Worm (Caenorhabditis elegans): ENCODE measurements around the gene AC7.3.

- TF ChIP-seq flt-1 (GFP tag; IDR thresholded peaks at IDR 0.05): no peak
- no peak for TF ChIP-seq ama-1 (optimal IDR thresholded peaks at IDR 0.05)
- TF ChIP-seq B0310.2 (tag; optimal IDR thresholded peaks at IDR 0.05): no peak
- no peak for TF ChIP-seq tbx-11 (GFP tag; IDR thresholded peaks at IDR 0.05)
- no peak for TF ChIP-seq ceh-13 (GFP tag; optimal IDR thresholded peaks at IDR 0.05)
- no peak for TF ChIP-seq hnd-1 (tag; optimal IDR thresholded peaks at IDR 0.05)
- no peak for TF ChIP-seq tbx-37 (GFP tag; conservative IDR thresholded peaks at IDR 0.05)
- TF ChIP-seq F13C5.2 (tag; optimal IDR thresholded peaks at IDR 0.05): no peak
- no peak for TF ChIP-seq tra-4 (tag; optimal IDR thresholded peaks at IDR 0.05)
- TF ChIP-seq ets-7 (tag; optimal IDR thresholded peaks at IDR 0.05): no peak
Measured at ce11 chrIV:5085782-5086181, 25.9 kb upstream of the AC7.3 start.
